Fruit fly (Drosophila melanogaster): Measurements from ENCODE around the gene CG11771.

Gene CG11771

DNA sequence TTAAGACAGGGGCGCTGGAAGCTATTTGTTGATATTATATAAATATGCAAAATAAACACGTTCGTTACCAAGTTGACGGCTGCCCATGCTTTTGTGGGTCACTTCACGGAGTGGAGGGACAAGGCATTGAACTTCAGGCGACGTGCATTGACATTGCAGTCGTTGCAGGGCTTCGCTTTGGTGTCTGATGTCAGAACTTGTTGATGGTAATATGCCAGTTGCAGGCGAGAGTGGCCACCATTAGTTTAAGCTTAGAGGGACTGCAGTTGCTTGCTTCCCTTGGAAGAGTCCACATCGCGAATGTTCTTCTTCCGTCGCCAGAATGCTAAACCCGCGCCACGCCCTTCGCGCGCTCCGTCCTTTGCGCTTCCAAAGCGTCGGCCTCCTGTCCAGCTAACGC lies 15.5 kb downstream of the CG11771 start, which contains the start of gene mah:
mah (plus strand) TSS at position 301 of the 400 bp plus-strand sequence.
- TF ChIP-seq CG6792 (GFP tag; optimal IDR thresholded peaks at IDR 0.05) (no peak), Hr39 (GFP tag; optimal IDR thresholded peaks at IDR 0.05) (no peak), CG32006 (GFP tag; optimal IDR thresholded peaks at IDR 0.05) (no peak), svp (GFP tag) (peak; percentile 2)

DNA sequence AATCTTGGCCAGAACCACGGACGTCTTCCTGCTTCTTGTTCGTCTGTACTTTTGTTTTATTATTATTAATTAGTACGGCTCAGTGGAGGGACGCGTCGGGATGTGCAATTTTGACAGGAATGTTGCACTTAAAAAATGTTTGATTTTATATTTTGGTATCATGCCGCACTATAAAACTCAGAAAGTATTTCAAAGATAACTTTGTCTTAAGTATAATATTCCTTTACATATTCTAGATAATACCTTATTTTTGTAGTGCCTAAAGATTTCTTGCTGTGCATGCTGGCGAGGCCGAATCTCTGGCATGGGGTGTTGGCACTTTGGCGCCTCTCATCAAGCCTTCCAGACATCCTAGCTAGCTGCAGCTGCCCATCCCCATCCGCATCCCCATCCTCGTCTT lies 21.3 kb downstream of the CG11771 start:
- TF ChIP-seq Sox102F (GFP tag; optimal IDR thresholded peaks at IDR 0.05) = no peak
- TF ChIP-seq Sox15 (GFP tag; optimal IDR thresholded peaks at IDR 0.05) = no peak
- TF ChIP-seq CG8319 (GFP tag; optimal IDR thresholded peaks at IDR 0.05) = no peak
- TF ChIP-seq CG6792 (GFP tag; optimal IDR thresholded peaks at IDR 0.05) = no peak
- TF ChIP-seq esn (GFP tag; optimal IDR thresholded peaks at IDR 0.05) = no peak
- no peak for TF ChIP-seq CG6276 (GFP tag; optimal IDR thresholded peaks at IDR 0.05)
- no peak for TF ChIP-seq svp (GFP tag)
- TF ChIP-seq Gug (GFP tag; IDR thresholded peaks at IDR 0.05) = no peak
- TF ChIP-seq topi (GFP tag; optimal IDR thresholded peaks at IDR 0.05) = no peak
- TF ChIP-seq CG10631 (GFP tag; optimal IDR thresholded peaks at IDR 0.05) = peak; percentile 44
- TF ChIP-seq cyc (GFP tag; optimal IDR thresholded peaks at IDR 0.05) = no peak
- no peak for TF ChIP-seq CG11762 (GFP tag; optimal IDR thresholded peaks at IDR 0.05; ENCODE audit: insufficient read depth)
- peak; percentile 24 to 51 for TF ChIP-seq ss (GFP tag; optimal IDR thresholded peaks at IDR 0.05)
- TF ChIP-seq pdm3 (GFP tag; optimal IDR thresholded peaks at IDR 0.05) = no peak
- TF ChIP-seq dac (GFP tag; optimal IDR thresholded peaks at IDR 0.05) = no peak
- TF ChIP-seq CG32006 (GFP tag; optimal IDR thresholded peaks at IDR 0.05) = no peak
- TF ChIP-seq Hr38 (GFP tag; optimal IDR thresholded peaks at IDR 0.05) = no peak
- TF ChIP-seq CG11294 (GFP tag; IDR thresholded peaks at IDR 0.05) = no peak
- TF ChIP-seq CG6808 (GFP tag; optimal IDR thresholded peaks at IDR 0.05) = peak; percentile 67
- TF ChIP-seq Ets21C (GFP tag; optimal IDR thresholded peaks at IDR 0.05) = no peak
- peak; percentile 58 for TF ChIP-seq CG10669 (GFP tag; optimal IDR thresholded peaks at IDR 0.05)
- no peak for TF ChIP-seq CG6854 (GFP tag; optimal IDR thresholded peaks at IDR 0.05)
- TF ChIP-seq Hr39 (GFP tag; optimal IDR thresholded peaks at IDR 0.05) = no peak
- no peak for TF ChIP-seq fd85E (GFP tag; optimal IDR thresholded peaks at IDR 0.05)
- peak; percentile 15 for TF ChIP-seq achi (GFP tag; optimal IDR thresholded peaks at IDR 0.05)
- TF ChIP-seq Blimp-1 (GFP tag; optimal IDR thresholded peaks at IDR 0.05) = no peak
- peak; percentile 75 for TF ChIP-seq Eip78C (GFP tag)
- peak; percentile 9 for TF ChIP-seq Sox14 (GFP tag; optimal IDR thresholded peaks at IDR 0.05)
- TF ChIP-seq CG3032 (tag; optimal IDR thresholded peaks at IDR 0.05) = peak; percentile 73
- no peak for TF ChIP-seq CG4318 (GFP tag; optimal IDR thresholded peaks at IDR 0.05)
- TF ChIP-seq Smox (GFP tag; optimal IDR thresholded peaks at IDR 0.05) = no peak
- TF ChIP-seq CG9139 (GFP tag; optimal IDR thresholded peaks at IDR 0.05) = no peak
- TF ChIP-seq spab (GFP tag; optimal IDR thresholded peaks at IDR 0.05) = peak; percentile 67
- no peak for TF ChIP-seq CG8632 (GFP tag; optimal IDR thresholded peaks at IDR 0.05)
- no peak for TF ChIP-seq CG34406 (GFP tag; optimal IDR thresholded peaks at IDR 0.05)
- TF ChIP-seq OdsH (GFP tag; optimal IDR thresholded peaks at IDR 0.05) = no peak
- TF ChIP-seq CG11902 (GFP tag; optimal IDR thresholded peaks at IDR 0.05) = no peak
- peak; percentile 56 for TF ChIP-seq fd59A (GFP tag; optimal IDR thresholded peaks at IDR 0.05)
- TF ChIP-seq Eip75B (GFP tag; optimal IDR thresholded peaks at IDR 0.05) = peak; percentile 22
- TF ChIP-seq CG31627 (GFP tag; optimal IDR thresholded peaks at IDR 0.05) = no peak
- TF ChIP-seq net (GFP tag; optimal IDR thresholded peaks at IDR 0.05) = no peak
- no peak for TF ChIP-seq vri (GFP tag; optimal IDR thresholded peaks at IDR 0.05)
- peak; percentile 13 for TF ChIP-seq CG3919 (GFP tag; optimal IDR thresholded peaks at IDR 0.05)
- TF ChIP-seq lz (GFP tag; optimal IDR thresholded peaks at IDR 0.05) = no peak
- TF ChIP-seq Eip93F (GFP tag; optimal IDR thresholded peaks at IDR 0.05) = no peak
- TF ChIP-seq CG15336 (GFP tag; IDR thresholded peaks at IDR 0.05) = no peak
- peak; percentile 46 for TF ChIP-seq CG1621 (tag; optimal IDR thresholded peaks at IDR 0.05)
- peak; percentile 57 for TF ChIP-seq dsx (GFP tag; optimal IDR thresholded peaks at IDR 0.05; ENCODE audit: poor library complexity, severe bottlenecking)
- TF ChIP-seq CG16779 (tag; optimal IDR thresholded peaks at IDR 0.05) = no peak
- TF ChIP-seq eg (GFP tag; IDR thresholded peaks at IDR 0.05) = no peak

Data from whole organism, prepupa.